Worm (Caenorhabditis elegans) whole organism, L2 larva: ENCODE results near the gene fipr-15.

Experiments
- F13H6.1 ChIP-seq: sonication (generic microtip); optimal IDR thresholded peaks from 2 replicates; lab custom pipeline; 2016; ENCODE audit warnings: missing genetic modification characterization, missing compliant biosample characterization
- ZK546.5 ChIP-seq: sonication (generic microtip); optimal IDR thresholded peaks from 2 replicates; lab custom pipeline; 2017; ENCODE audit warnings: missing biosample characterization, missing genetic modification characterization
- alr-1 ChIP-seq: fragments of 150-350 bp; optimal IDR thresholded peaks from 2 replicates; lab custom pipeline; 2014; ENCODE audit warnings: missing biosample characterization, missing genetic modification characterization
- aly-2 ChIP-seq: fragments of 150-350 bp; optimal IDR thresholded peaks from 2 replicates; lab custom pipeline; 2014; ENCODE audit warnings: missing biosample characterization, missing genetic modification characterization
- ama-1 ChIP-seq: fragments of 150-350 bp; optimal IDR thresholded peaks from 2 replicates; lab custom pipeline; 2018; ENCODE audit warnings: inconsistent platforms
- blmp-1 ChIP-seq: sonication (generic microtip); optimal IDR thresholded peaks from 2 replicates; lab custom pipeline; 2017; ENCODE audit warnings: missing genetic modification characterization, mild to moderate bottlenecking, missing compliant biosample characterization, antibody characterized with exemption, moderate library complexity; ENCODE audit not compliant: insufficient read depth
- ceh-16 ChIP-seq: fragments of 150-350 bp; optimal IDR thresholded peaks from 2 replicates; lab custom pipeline; 2014; ENCODE audit warnings: missing biosample characterization, missing genetic modification characterization
- ceh-82 ChIP-seq: fragments of 150-350 bp; optimal IDR thresholded peaks from 2 replicates; lab custom pipeline; 2014; ENCODE audit warnings: missing biosample characterization, missing genetic modification characterization
- crh-2 ChIP-seq: sonication (generic microtip); optimal IDR thresholded peaks from 2 replicates; lab custom pipeline; 2017; ENCODE audit warnings: missing biosample characterization, missing genetic modification characterization
- dmd-4 ChIP-seq: sonication (generic microtip); optimal IDR thresholded peaks from 2 replicates; lab custom pipeline; 2017; ENCODE audit warnings: missing biosample characterization, missing genetic modification characterization
- egl-27 ChIP-seq: sonication (generic microtip); optimal IDR thresholded peaks from 3 replicates; lab custom pipeline; 2017; ENCODE audit warnings: missing biosample characterization, missing genetic modification reagents, missing genetic modification characterization
- elt-1 ChIP-seq: fragments of 150-350 bp; optimal IDR thresholded peaks from 2 replicates; lab custom pipeline; 2014; ENCODE audit warnings: missing biosample characterization, missing genetic modification characterization
- elt-3 ChIP-seq: sonication (generic microtip); optimal IDR thresholded peaks from 2 replicates; lab custom pipeline; 2017; ENCODE audit warnings: missing biosample characterization, missing genetic modification characterization
- gmeb-1 ChIP-seq: fragments of 150-350 bp; optimal IDR thresholded peaks from 2 replicates; lab custom pipeline; 2014; ENCODE audit warnings: missing biosample characterization, missing genetic modification characterization
- lin-11 ChIP-seq: fragments of 150-350 bp; sonication (generic microtip); optimal IDR thresholded peaks from 2 replicates; lab custom pipeline; 2014; ENCODE audit warnings: missing biosample characterization, missing genetic modification characterization, inconsistent platforms, mixed read lengths
- lin-39 ChIP-seq: fragments of 150-350 bp; optimal IDR thresholded peaks from 2 replicates; lab custom pipeline; 2014; ENCODE audit warnings: missing biosample characterization, missing genetic modification reagents, missing genetic modification characterization
- lsy-2 ChIP-seq, 2 experiments: fragments of 150-350 bp in 1 of 2; sonication (generic microtip) in 1 of 2; optimal IDR thresholded peaks; 2 replicates each; lab custom pipeline; 2014 to 2017; ENCODE audit warnings: missing biosample characterization in 2 of 2, missing genetic modification characterization in 2 of 2
- mab-5 ChIP-seq: fragments of 150-350 bp; optimal IDR thresholded peaks from 2 replicates; lab custom pipeline; 2014; ENCODE audit warnings: missing biosample characterization, missing genetic modification characterization
- mdl-1 ChIP-seq, 2 experiments: fragments of 150-350 bp in 1 of 2; sonication (generic microtip) in 1 of 2; optimal IDR thresholded peaks; 2 replicates each; lab custom pipeline; 2017; ENCODE audit warnings: missing biosample characterization in 2 of 2, missing genetic modification characterization in 2 of 2
- nhr-10 ChIP-seq: sonication (generic microtip); optimal IDR thresholded peaks from 2 replicates; lab custom pipeline; 2017; ENCODE audit warnings: missing biosample characterization, missing genetic modification characterization
- nhr-11 ChIP-seq: fragments of 150-350 bp; optimal IDR thresholded peaks from 2 replicates; lab custom pipeline; 2014; ENCODE audit warnings: missing biosample characterization, missing genetic modification characterization
- nhr-12 ChIP-seq: fragments of 150-350 bp; optimal IDR thresholded peaks from 2 replicates; lab custom pipeline; 2014; ENCODE audit warnings: missing biosample characterization, missing genetic modification characterization
- nhr-129 ChIP-seq: fragments of 150-350 bp; optimal IDR thresholded peaks from 2 replicates; lab custom pipeline; 2014; ENCODE audit warnings: missing biosample characterization, missing genetic modification characterization
- nhr-23 ChIP-seq: fragments of 150-350 bp; optimal IDR thresholded peaks from 2 replicates; lab custom pipeline; 2014; ENCODE audit warnings: missing biosample characterization, missing genetic modification reagents, missing genetic modification characterization
- nhr-25 ChIP-seq: fragments of 150-350 bp; sonication (generic microtip); optimal IDR thresholded peaks from 3 replicates; lab custom pipeline; 2014; ENCODE audit warnings: missing biosample characterization, missing genetic modification characterization
- nhr-6 ChIP-seq: fragments of 150-350 bp; optimal IDR thresholded peaks from 2 replicates; lab custom pipeline; 2014; ENCODE audit warnings: missing biosample characterization, missing genetic modification characterization
- nhr-77 ChIP-seq: fragments of 150-350 bp; optimal IDR thresholded peaks from 2 replicates; lab custom pipeline; 2014; ENCODE audit warnings: missing biosample characterization, missing genetic modification characterization
- skn-1 ChIP-seq: sonication (generic microtip); optimal IDR thresholded peaks from 2 replicates; lab custom pipeline; 2017; ENCODE audit warnings: missing biosample characterization, missing genetic modification characterization
- sma-3 ChIP-seq: sonication (generic microtip); optimal IDR thresholded peaks from 2 replicates; lab custom pipeline; 2016; ENCODE audit warnings: missing genetic modification reagents, missing genetic modification characterization, missing compliant biosample characterization
- sma-9 ChIP-seq, 2 experiments: fragments of 150-350 bp in 1 of 2; sonication (generic microtip) in 1 of 2; optimal IDR thresholded peaks; 2 replicates each; lab custom pipeline; 2014 to 2016; ENCODE audit warnings: missing genetic modification characterization in 2 of 2, mild to moderate bottlenecking in 1 of 2, missing biosample characterization in 1 of 2, missing compliant biosample characterization in 1 of 2, missing genetic modification reagents in 1 of 2, moderate library complexity in 1 of 2
- snpc-4 ChIP-seq: fragments of 150-350 bp; optimal IDR thresholded peaks from 2 replicates; lab custom pipeline; 2014; ENCODE audit warnings: missing biosample characterization, missing genetic modification characterization
- unc-39 ChIP-seq: fragments of 150-350 bp; optimal IDR thresholded peaks from 2 replicates; lab custom pipeline; 2014; ENCODE audit warnings: missing biosample characterization, missing genetic modification characterization
- unc-55 ChIP-seq: fragments of 150-350 bp; sonication (generic microtip); optimal IDR thresholded peaks from 3 replicates; lab custom pipeline; 2014; ENCODE audit warnings: missing biosample characterization, missing genetic modification reagents, missing genetic modification characterization
- unc-62 ChIP-seq: fragments of 150-350 bp; optimal IDR thresholded peaks from 2 replicates; lab custom pipeline; 2014; ENCODE audit warnings: missing biosample characterization, missing genetic modification reagents, missing genetic modification characterization
- zag-1 ChIP-seq: fragments of 150-350 bp; optimal IDR thresholded peaks from 2 replicates; lab custom pipeline; 2014; ENCODE audit warnings: missing biosample characterization, missing genetic modification characterization
- ztf-1 ChIP-seq: fragments of 200-800 bp; sonication (Bioruptor generic); conservative IDR thresholded peaks from 2 replicates; pipeline ENCODE4 v1.3.6; 2022; ENCODE audit warnings: missing genetic modification characterization, missing compliant biosample characterization
- ztf-11 ChIP-seq: sonication (generic microtip); optimal IDR thresholded peaks from 2 replicates; lab custom pipeline; 2017; ENCODE audit warnings: missing biosample characterization, missing genetic modification characterization
- ztf-4 ChIP-seq: fragments of 150-350 bp; optimal IDR thresholded peaks from 2 replicates; lab custom pipeline; 2014; ENCODE audit warnings: missing biosample characterization, missing genetic modification characterization

fipr-15 gene

DNA sequence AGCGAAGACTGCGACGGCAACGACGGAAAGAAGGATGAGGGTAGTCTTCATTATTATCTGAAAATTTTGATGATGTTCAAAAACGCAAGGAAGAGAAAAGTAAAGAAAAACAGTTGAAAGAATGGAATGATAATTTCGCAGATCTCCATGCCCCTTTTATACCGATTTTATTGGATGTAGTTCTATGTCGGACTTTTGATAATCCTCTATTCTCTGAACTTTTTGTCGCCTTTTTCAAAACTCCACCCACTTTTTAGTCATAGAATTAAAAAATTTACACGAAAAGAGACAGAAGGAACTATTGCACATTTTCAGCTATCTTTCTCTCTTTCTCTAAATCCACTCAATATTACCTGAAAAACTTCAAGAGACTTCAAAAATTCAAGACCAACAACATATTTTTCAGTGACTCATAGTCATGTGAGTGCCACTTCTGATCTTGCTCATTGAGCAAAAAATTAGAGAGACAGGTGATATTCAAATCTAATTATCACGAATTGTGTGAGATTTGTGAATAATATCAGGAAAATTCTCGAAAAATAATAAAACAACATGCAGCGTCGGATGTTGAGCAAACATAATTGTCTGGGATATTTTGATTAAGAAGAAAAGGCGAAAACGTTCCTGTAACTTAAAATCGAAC is 9.6 kb downstream of the fipr-15 start, which contains the start of gene F13E9.15:
Gene F13E9.15, minus strand, starts transcription at position 51 of the 643 bp plus-strand sequence.
- TF ChIP-seq snpc-4 (tag; lab: Kevin White, UChicago) (no peak), sma-3 (GFP tag; lab: Kevin White, UChicago) (no peak), F13H6.1 (tag; lab: Kevin White, UChicago) (no peak), ceh-82 (tag; lab: Kevin White, UChicago) (no peak), dmd-4 (no peak), gmeb-1 (tag; lab: Kevin White, UChicago) (no peak), alr-1 (tag; lab: Kevin White, UChicago) (no peak), nhr-11 (tag; lab: Kevin White, UChicago) (no peak), lsy-2 (tag; optimal IDR thresholded peaks at IDR 0.05; lab: Kevin White, UChicago) (no peak), ztf-4 (tag; lab: Kevin White, UChicago) (no peak), ama-1 (lab: Kevin White, UChicago) (no peak), lin-39 (tag; lab: Kevin White, UChicago) (no peak), ZK546.5 (tag; lab: Kevin White, UChicago) (no peak)

- TF ChIP-seq elt-1 (tag; lab: Kevin White, UChicago) (no peak), nhr-12 (tag; lab: Kevin White, UChicago) (no peak), ztf-1 (GFP tag; lab: Robert Waterston, UW) (no peak), elt-3 (tag; lab: Kevin White, UChicago) (no peak), gmeb-1 (tag; lab: Kevin White, UChicago) (no peak), unc-39 (no peak), crh-2 (tag; lab: Kevin White, UChicago) (no peak), unc-62 (GFP tag; lab: Kevin White, UChicago) (no peak), lin-11 (tag; lab: Kevin White, UChicago) (no peak), egl-27 (no peak)
Measured at ce11 chrIV:10891993-10892392, 11.6 kb downstream of the fipr-15 start, which contains the start of gene srlf-12. srlf-12 (minus strand) TSS chrIV:10892093.

DNA sequence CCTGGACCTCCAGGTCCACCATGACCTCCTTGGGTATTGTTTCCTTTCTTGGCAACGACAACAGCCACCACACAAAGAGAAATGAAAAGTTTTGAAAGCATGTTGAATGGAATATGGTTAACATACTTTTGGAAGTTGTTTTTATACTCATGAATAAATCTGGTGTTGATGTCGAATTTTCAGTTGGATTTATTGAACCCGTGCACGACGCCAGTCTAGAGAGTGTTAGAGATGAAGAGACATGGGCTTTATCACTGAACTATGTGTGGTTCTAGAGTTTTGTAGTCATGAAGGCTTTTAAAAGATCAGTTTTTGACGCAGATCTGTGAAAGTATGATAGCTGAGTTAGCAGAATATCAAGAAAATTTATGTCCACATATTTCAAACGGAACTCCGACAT is 13.9 kb downstream of the fipr-15 start, which contains the start of gene srlf-14:
Gene srlf-14, minus strand, starts transcription at position 101 of the 400 bp plus-strand sequence.
- TF ChIP-seq F13H6.1 (tag; lab: Kevin White, UChicago) = no peak
- TF ChIP-seq, all 48 proteins: peak for 0

DNA sequence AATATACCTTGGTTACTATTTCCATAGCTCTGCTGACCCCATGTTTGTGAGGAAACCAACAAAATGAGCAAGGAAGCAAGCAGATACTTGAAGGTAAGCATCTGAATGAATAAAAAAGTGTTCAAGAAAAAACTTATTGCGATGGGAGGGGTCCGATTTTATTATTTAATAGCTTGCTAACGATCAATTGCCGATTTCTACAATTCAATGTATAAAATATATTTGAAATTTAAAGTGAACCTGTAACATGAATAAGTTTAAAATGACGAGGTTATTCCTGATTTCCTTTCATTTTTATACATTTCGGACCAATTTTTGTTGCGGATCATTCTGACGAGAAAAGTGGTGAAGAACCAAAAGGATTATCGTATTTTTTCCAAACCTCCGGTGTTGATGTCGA is 16.1 kb downstream of the fipr-15 start, which contains the start of gene srlf-13:
Gene srlf-13, minus strand, starts transcription at position 101 of the 400 bp plus-strand sequence.
- TF ChIP-seq ZK546.5 (tag; lab: Kevin White, UChicago) (no peak), nhr-11 (tag; lab: Kevin White, UChicago) (no peak), snpc-4 (tag; lab: Kevin White, UChicago) (no peak)
- TF ChIP-seq, all 48 proteins: peak for 0

DNA sequence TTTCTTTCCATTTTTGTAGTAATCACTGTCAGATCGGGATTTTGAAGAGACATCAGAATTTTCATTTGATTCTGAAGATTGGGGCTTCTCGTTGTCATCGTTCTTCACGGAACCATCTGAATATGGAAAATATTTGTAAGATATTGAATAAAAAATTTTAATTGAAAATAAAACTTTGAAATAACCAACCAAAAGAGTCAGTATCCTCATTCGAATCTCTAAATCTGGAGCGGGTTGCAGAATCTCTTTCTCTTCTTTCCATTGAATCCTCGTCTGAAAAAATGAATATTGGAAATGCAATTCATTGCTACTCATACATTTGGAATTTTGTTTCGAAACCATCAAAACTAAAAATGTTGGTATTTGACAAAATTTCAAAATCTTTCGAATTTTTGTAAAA is 17.8 kb downstream of the fipr-15 start:
- TF ChIP-seq alr-1 (tag; lab: Kevin White, UChicago) = no peak
- TF ChIP-seq unc-39 = no peak
- TF ChIP-seq ZK546.5 (tag; lab: Kevin White, UChicago) = no peak
- TF ChIP-seq ztf-4 (tag; lab: Kevin White, UChicago) = no peak
- no peak for TF ChIP-seq nhr-10
- no peak for TF ChIP-seq mab-5
- no peak for TF ChIP-seq gmeb-1 (tag; lab: Kevin White, UChicago)
- TF ChIP-seq snpc-4 (tag; lab: Kevin White, UChicago) = no peak
- TF ChIP-seq unc-55 (GFP tag; lab: Kevin White, UChicago) = no peak
- no peak for TF ChIP-seq skn-1
- no peak for TF ChIP-seq nhr-77 (tag; lab: Kevin White, UChicago)
- TF ChIP-seq F13H6.1 (tag; lab: Kevin White, UChicago) = no peak
- TF ChIP-seq nhr-129 (tag; lab: Kevin White, UChicago) = no peak
- no peak for TF ChIP-seq ztf-1 (GFP tag; lab: Robert Waterston, UW)
- no peak for TF ChIP-seq ceh-16 (tag; lab: Kevin White, UChicago)
- no peak for TF ChIP-seq nhr-6 (tag; lab: Kevin White, UChicago)
- no peak for TF ChIP-seq nhr-23 (tag; lab: Kevin White, UChicago)

ce11 chrIV:10899091-10899490 is 18.7 kb downstream of the fipr-15 start, which contains the start of the genes F13E9.9 and F13E9.19:
F13E9.9 (minus strand) TSS chrIV:10899191.
F13E9.19 (plus strand) TSS chrIV:10899406.
- TF ChIP-seq mdl-1 (tag; optimal IDR thresholded peaks at IDR 0.05; lab: Kevin White, UChicago) = no peak
- no peak for TF ChIP-seq lin-11 (tag; lab: Kevin White, UChicago)
- TF ChIP-seq ztf-4 (tag; lab: Kevin White, UChicago) = no peak
- TF ChIP-seq ztf-1 (GFP tag; lab: Robert Waterston, UW) = no peak
- no peak for TF ChIP-seq zag-1
- TF ChIP-seq sma-9 (GFP tag; optimal IDR thresholded peaks at IDR 0.05; lab: Kevin White, UChicago) = no peak
- no peak for TF ChIP-seq sma-9 (tag; optimal IDR thresholded peaks at IDR 0.05; lab: Kevin White, UChicago)
- TF ChIP-seq nhr-25 = no peak
- no peak for TF ChIP-seq unc-39
- TF ChIP-seq ceh-16 (tag; lab: Kevin White, UChicago) = no peak
- no peak for TF ChIP-seq nhr-6 (tag; lab: Kevin White, UChicago)
- TF ChIP-seq aly-2 (tag; lab: Kevin White, UChicago) = no peak
- TF ChIP-seq nhr-11 (tag; lab: Kevin White, UChicago) = no peak
- TF ChIP-seq alr-1 (tag; lab: Kevin White, UChicago) = no peak
- no peak for TF ChIP-seq nhr-12 (tag; lab: Kevin White, UChicago)
- TF ChIP-seq ztf-11 (tag; lab: Kevin White, UChicago) = no peak
- TF ChIP-seq blmp-1 = no peak
- TF ChIP-seq egl-27 = no peak
